Worm (Caenorhabditis elegans) whole organism, L3 larva: ENCODE results near the gene Y38C1BA.4.

Experiments
- R02D3.7 ChIP-seq: fragments of 150-350 bp; optimal IDR thresholded peaks from 2 replicates; lab custom pipeline; 2014; ENCODE audit warnings: missing biosample characterization, missing genetic modification characterization
- ZK546.5 ChIP-seq: sonication (generic microtip); optimal IDR thresholded peaks from 2 replicates; lab custom pipeline; 2017; ENCODE audit warnings: missing biosample characterization, missing genetic modification characterization
- aly-2 ChIP-seq: fragments of 150-350 bp; optimal IDR thresholded peaks from 2 replicates; lab custom pipeline; 2014; ENCODE audit warnings: missing biosample characterization, missing genetic modification characterization
- ceh-16 ChIP-seq: sonication (generic microtip); optimal IDR thresholded peaks from 2 replicates; lab custom pipeline; 2017; ENCODE audit warnings: missing biosample characterization, missing genetic modification characterization
- ceh-82 ChIP-seq: fragments of 150-350 bp; optimal IDR thresholded peaks from 2 replicates; lab custom pipeline; 2014; ENCODE audit warnings: missing biosample characterization, missing genetic modification characterization
- ceh-9 ChIP-seq: sonication (generic microtip); optimal IDR thresholded peaks from 2 replicates; lab custom pipeline; 2018; ENCODE audit warnings: missing biosample characterization, missing genetic modification characterization
- daf-12 ChIP-seq: fragments of 150-350 bp; optimal IDR thresholded peaks from 2 replicates; lab custom pipeline; 2014; ENCODE audit warnings: missing biosample characterization, missing genetic modification reagents, missing genetic modification characterization
- egl-27 ChIP-seq: sonication (generic microtip); optimal IDR thresholded peaks from 4 replicates; lab custom pipeline; 2017; ENCODE audit warnings: missing biosample characterization, missing genetic modification reagents, missing genetic modification characterization
- egl-5 ChIP-seq: fragments of 150-350 bp; optimal IDR thresholded peaks from 2 replicates; lab custom pipeline; 2017; ENCODE audit warnings: missing biosample characterization, missing genetic modification reagents, missing genetic modification characterization, inconsistent platforms
- elt-1 ChIP-seq: fragments of 150-350 bp; optimal IDR thresholded peaks from 2 replicates; lab custom pipeline; 2014; ENCODE audit warnings: missing biosample characterization, missing genetic modification characterization
- elt-2 ChIP-seq: sonication (generic microtip); optimal IDR thresholded peaks from 2 replicates; lab custom pipeline; 2016; ENCODE audit warnings: missing genetic modification reagents, mild to moderate bottlenecking, missing genetic modification characterization, missing compliant biosample characterization
- elt-3 ChIP-seq, 3 experiments: fragments of 150-350 bp in 1 of 3; sonication (generic microtip) in 2 of 3; optimal IDR thresholded peaks; 2 replicates in 2 of 3; 4 replicates in 1 of 3; lab custom pipeline; 2014 to 2017; ENCODE audit warnings: missing biosample characterization in 3 of 3, missing genetic modification characterization in 3 of 3
- eor-1 ChIP-seq, 2 experiments: fragments of 150-350 bp; optimal IDR thresholded peaks; 2 replicates each; lab custom pipeline; 2014 to 2018; ENCODE audit warnings: missing biosample characterization in 2 of 2, missing genetic modification characterization in 2 of 2
- fkh-10 ChIP-seq: sonication (generic microtip); optimal IDR thresholded peaks from 2 replicates; lab custom pipeline; 2017; ENCODE audit warnings: missing biosample characterization, missing genetic modification reagents, missing genetic modification characterization
- fkh-2 ChIP-seq: fragments of 150-350 bp; optimal IDR thresholded peaks from 2 replicates; lab custom pipeline; 2014; ENCODE audit warnings: missing biosample characterization, missing genetic modification reagents, missing genetic modification characterization
- hmg-11 ChIP-seq: sonication (generic microtip); optimal IDR thresholded peaks from 2 replicates; lab custom pipeline; 2016; ENCODE audit warnings: missing genetic modification characterization, missing compliant biosample characterization
- jun-1 ChIP-seq: fragments of 150-350 bp; optimal IDR thresholded peaks from 2 replicates; lab custom pipeline; 2014; ENCODE audit warnings: missing biosample characterization, missing genetic modification reagents, missing genetic modification characterization
- lin-39 ChIP-seq: fragments of 150-350 bp; optimal IDR thresholded peaks from 2 replicates; lab custom pipeline; 2018; ENCODE audit warnings: missing biosample characterization, missing genetic modification reagents, missing genetic modification characterization
- mdl-1 ChIP-seq: fragments of 150-350 bp; optimal IDR thresholded peaks from 2 replicates; lab custom pipeline; 2014; ENCODE audit warnings: missing biosample characterization, missing genetic modification characterization
- nfya-1 ChIP-seq: sonication (generic microtip); optimal IDR thresholded peaks from 2 replicates; lab custom pipeline; 2017; ENCODE audit warnings: missing genetic modification characterization, mild to moderate bottlenecking, missing compliant biosample characterization, antibody characterized with exemption, moderate library complexity; ENCODE audit not compliant: insufficient read depth
- nhr-11 ChIP-seq: fragments of 150-350 bp; optimal IDR thresholded peaks from 2 replicates; lab custom pipeline; 2014; ENCODE audit warnings: missing biosample characterization, missing genetic modification characterization
- nhr-12 ChIP-seq: fragments of 150-350 bp; optimal IDR thresholded peaks from 2 replicates; lab custom pipeline; 2014; ENCODE audit warnings: missing biosample characterization, missing genetic modification characterization
- nhr-23 ChIP-seq: fragments of 150-350 bp; optimal IDR thresholded peaks from 2 replicates; lab custom pipeline; 2014; ENCODE audit warnings: missing biosample characterization, missing genetic modification reagents, missing genetic modification characterization
- nhr-237 ChIP-seq: fragments of 150-350 bp; optimal IDR thresholded peaks from 2 replicates; lab custom pipeline; 2014; ENCODE audit warnings: missing biosample characterization, missing genetic modification characterization
- nhr-43 ChIP-seq: sonication (generic microtip); optimal IDR thresholded peaks from 2 replicates; lab custom pipeline; 2016; ENCODE audit warnings: mild to moderate bottlenecking, missing genetic modification characterization, missing compliant biosample characterization; ENCODE audit not compliant: poor library complexity, severe bottlenecking
- nhr-67 ChIP-seq: fragments of 150-350 bp; optimal IDR thresholded peaks from 2 replicates; lab custom pipeline; 2014; ENCODE audit warnings: missing biosample characterization, missing genetic modification characterization
- nhr-76 ChIP-seq: fragments of 150-350 bp; sonication (generic microtip); optimal IDR thresholded peaks from 5 replicates; lab custom pipeline; 2014; ENCODE audit warnings: missing biosample characterization, missing genetic modification characterization
- nhr-77 ChIP-seq: fragments of 150-350 bp; optimal IDR thresholded peaks from 2 replicates; lab custom pipeline; 2014; ENCODE audit warnings: missing biosample characterization, missing genetic modification characterization
- pqm-1 ChIP-seq: fragments of 150-350 bp; optimal IDR thresholded peaks from 2 replicates; lab custom pipeline; 2017; ENCODE audit warnings: missing biosample characterization, missing genetic modification characterization, inconsistent platforms
- sea-2 ChIP-seq: fragments of 150-350 bp; sonication (generic microtip); optimal IDR thresholded peaks from 4 replicates; lab custom pipeline; 2014; ENCODE audit warnings: missing biosample characterization, missing genetic modification reagents, missing genetic modification characterization
- skn-1 ChIP-seq: fragments of 150-350 bp; optimal IDR thresholded peaks from 2 replicates; lab custom pipeline; 2014; ENCODE audit warnings: missing biosample characterization, missing genetic modification characterization
- snpc-4 ChIP-seq: fragments of 150-350 bp; optimal IDR thresholded peaks from 2 replicates; lab custom pipeline; 2014; ENCODE audit warnings: missing biosample characterization, missing genetic modification characterization
- tbx-2 ChIP-seq: sonication (generic microtip); optimal IDR thresholded peaks from 2 replicates; lab custom pipeline; 2016; ENCODE audit warnings: mild to moderate bottlenecking, missing genetic modification characterization, missing compliant biosample characterization
- unc-39 ChIP-seq: sonication (generic microtip); optimal IDR thresholded peaks from 4 replicates; lab custom pipeline; 2017; ENCODE audit warnings: missing biosample characterization, missing genetic modification characterization
- zag-1 ChIP-seq: fragments of 150-350 bp; optimal IDR thresholded peaks from 2 replicates; lab custom pipeline; 2014; ENCODE audit warnings: missing biosample characterization, missing genetic modification characterization
- ztf-11 ChIP-seq: fragments of 150-350 bp; optimal IDR thresholded peaks from 2 replicates; lab custom pipeline; 2014; ENCODE audit warnings: missing biosample characterization, missing genetic modification characterization

Gene Y38C1BA.4

ce11 chrIV:1821550-1821949 is at the start of gene Y38C1BA.4:
Gene Y38C1BA.4, plus strand, starts transcription at chrIV:1821850.
- no peak for TF ChIP-seq nhr-237 (tag; lab: Kevin White, UChicago)
- TF ChIP-seq skn-1 (tag; lab: Kevin White, UChicago) = no peak
- no peak for TF ChIP-seq egl-5 (tag; lab: Kevin White, UChicago)
- TF ChIP-seq aly-2 (tag; lab: Kevin White, UChicago) = no peak
- no peak for TF ChIP-seq snpc-4 (tag; lab: Kevin White, UChicago)
- TF ChIP-seq nhr-11 = no peak
- no peak for TF ChIP-seq nhr-77 (tag; lab: Kevin White, UChicago)
- TF ChIP-seq eor-1 (tag; optimal IDR thresholded peaks at IDR 0.05; lab: Kevin White, UChicago) = no peak
- no peak for TF ChIP-seq elt-2 (tag; lab: Kevin White, UChicago)
- TF ChIP-seq ceh-9 (tag; lab: Kevin White, UChicago) = no peak
- no peak for TF ChIP-seq hmg-11 (tag; lab: Kevin White, UChicago)
- TF ChIP-seq elt-3 (tag; optimal IDR thresholded peaks at IDR 0.05; lab: Kevin White, UChicago) = no peak
- TF ChIP-seq nfya-1 (tag; lab: Kevin White, UChicago) = no peak
- TF ChIP-seq jun-1 (tag; lab: Kevin White, UChicago) = no peak
- TF ChIP-seq elt-1 = no peak
- no peak for TF ChIP-seq R02D3.7 (tag; lab: Kevin White, UChicago)
- no peak for TF ChIP-seq ztf-11
- TF ChIP-seq lin-39 (tag; lab: Kevin White, UChicago) = no peak
- no peak for TF ChIP-seq ceh-16 (tag; lab: Kevin White, UChicago)

- no peak for TF ChIP-seq jun-1 (tag; lab: Kevin White, UChicago)
- no peak for TF ChIP-seq fkh-10 (GFP tag; lab: Kevin White, UChicago)
- TF ChIP-seq unc-39 (tag; lab: Kevin White, UChicago) = no peak
- TF ChIP-seq ceh-16 (tag; lab: Kevin White, UChicago) = no peak
- TF ChIP-seq ZK546.5 = no peak
- no peak for TF ChIP-seq zag-1 (tag; lab: Kevin White, UChicago)
- TF ChIP-seq sea-2 (GFP tag; lab: Kevin White, UChicago) = no peak
- TF ChIP-seq nhr-76 (tag; lab: Kevin White, UChicago) = no peak
- no peak for TF ChIP-seq elt-3 (tag; optimal IDR thresholded peaks at IDR 0.05; lab: Kevin White, UChicago)
- TF ChIP-seq snpc-4 (tag; lab: Kevin White, UChicago) = no peak
- TF ChIP-seq nhr-237 (tag; lab: Kevin White, UChicago) = no peak
- TF ChIP-seq mdl-1 = no peak
- TF ChIP-seq tbx-2 (tag; lab: Kevin White, UChicago) = no peak
- no peak for TF ChIP-seq elt-1
- no peak for TF ChIP-seq skn-1 (tag; lab: Kevin White, UChicago)
- TF ChIP-seq egl-5 (tag; lab: Kevin White, UChicago) = no peak
- TF ChIP-seq daf-12 (tag; lab: Kevin White, UChicago) = no peak
- no peak for TF ChIP-seq nhr-11
- TF ChIP-seq egl-27 (tag; lab: Kevin White, UChicago) = no peak
- no peak for TF ChIP-seq nhr-67 (tag; lab: Kevin White, UChicago)
Measured at ce11 chrIV:1781559-1781958, 40.1 kb upstream of the Y38C1BA.4 start, which contains the start of gene frpr-19. Gene frpr-19, minus strand, starts transcription at chrIV:1781659.

- no peak for TF ChIP-seq aly-2 (tag; lab: Kevin White, UChicago)
- no peak for TF ChIP-seq nhr-12
- no peak for TF ChIP-seq nhr-23 (tag; lab: Kevin White, UChicago)
- no peak for TF ChIP-seq pqm-1 (tag; lab: Kevin White, UChicago)
- TF ChIP-seq ceh-82 (tag; lab: Kevin White, UChicago) = no peak
- no peak for TF ChIP-seq daf-12 (tag; lab: Kevin White, UChicago)
- TF ChIP-seq elt-2 (tag; lab: Kevin White, UChicago) = no peak
- no peak for TF ChIP-seq fkh-2 (tag; lab: Kevin White, UChicago)
Measured at ce11 chrIV:1785156-1785555, 36.5 kb upstream of the Y38C1BA.4 start.

- no peak for TF ChIP-seq nhr-43 (tag; lab: Kevin White, UChicago)
- TF ChIP-seq ceh-82 (tag; lab: Kevin White, UChicago) = no peak
- no peak for TF ChIP-seq jun-1 (tag; lab: Kevin White, UChicago)
- TF ChIP-seq ztf-11 = no peak
- no peak for TF ChIP-seq lin-39 (tag; lab: Kevin White, UChicago)
- no peak for TF ChIP-seq fkh-2 (tag; lab: Kevin White, UChicago)
- no peak for TF ChIP-seq nhr-67 (tag; lab: Kevin White, UChicago)
- no peak for TF ChIP-seq zag-1 (tag; lab: Kevin White, UChicago)
- no peak for TF ChIP-seq elt-1
- TF ChIP-seq egl-5 (tag; lab: Kevin White, UChicago) = no peak
Measured at ce11 chrIV:1790677-1791076, 31.0 kb upstream of the Y38C1BA.4 start.
